Worm (Caenorhabditis elegans) whole organism, L3 larva: ENCODE measurements around the gene C11G10.1.
A peak's percentile ranks its signal among the peaks of the same experiment; 100 is the strongest.

Source experiments
- R02D3.7 ChIP-seq: fragments of 150-350 bp; optimal IDR thresholded peaks from 2 replicates; lab custom pipeline; 2014; ENCODE audit warnings: missing biosample characterization, missing genetic modification characterization
- ZK546.5 ChIP-seq: sonication (generic microtip); optimal IDR thresholded peaks from 2 replicates; lab custom pipeline; 2017; ENCODE audit warnings: missing biosample characterization, missing genetic modification characterization
- aly-2 ChIP-seq: fragments of 150-350 bp; optimal IDR thresholded peaks from 2 replicates; lab custom pipeline; 2014; ENCODE audit warnings: missing biosample characterization, missing genetic modification characterization
- ama-1 ChIP-seq: fragments of 150-350 bp; optimal IDR thresholded peaks from 2 replicates; lab custom pipeline; 2018
- ceh-16 ChIP-seq: sonication (generic microtip); optimal IDR thresholded peaks from 2 replicates; lab custom pipeline; 2017; ENCODE audit warnings: missing biosample characterization, missing genetic modification characterization
- ceh-28 ChIP-seq: fragments of 150-350 bp; optimal IDR thresholded peaks from 2 replicates; lab custom pipeline; 2014; ENCODE audit warnings: missing biosample characterization, missing genetic modification reagents, missing genetic modification characterization
- ceh-82 ChIP-seq: fragments of 150-350 bp; optimal IDR thresholded peaks from 2 replicates; lab custom pipeline; 2014; ENCODE audit warnings: missing biosample characterization, missing genetic modification characterization
- ceh-9 ChIP-seq: sonication (generic microtip); optimal IDR thresholded peaks from 2 replicates; lab custom pipeline; 2018; ENCODE audit warnings: missing biosample characterization, missing genetic modification characterization
- daf-12 ChIP-seq: fragments of 150-350 bp; optimal IDR thresholded peaks from 2 replicates; lab custom pipeline; 2014; ENCODE audit warnings: missing biosample characterization, missing genetic modification reagents, missing genetic modification characterization
- egl-27 ChIP-seq: sonication (generic microtip); optimal IDR thresholded peaks from 4 replicates; lab custom pipeline; 2017; ENCODE audit warnings: missing biosample characterization, missing genetic modification reagents, missing genetic modification characterization
- egl-5 ChIP-seq: fragments of 150-350 bp; optimal IDR thresholded peaks from 2 replicates; lab custom pipeline; 2017; ENCODE audit warnings: missing biosample characterization, missing genetic modification reagents, missing genetic modification characterization, inconsistent platforms
- elt-1 ChIP-seq: fragments of 150-350 bp; optimal IDR thresholded peaks from 2 replicates; lab custom pipeline; 2014; ENCODE audit warnings: missing biosample characterization, missing genetic modification characterization
- elt-2 ChIP-seq: sonication (generic microtip); optimal IDR thresholded peaks from 2 replicates; lab custom pipeline; 2016; ENCODE audit warnings: missing genetic modification reagents, mild to moderate bottlenecking, missing genetic modification characterization, missing compliant biosample characterization
- elt-3 ChIP-seq, 3 experiments: fragments of 150-350 bp in 1 of 3; sonication (generic microtip) in 2 of 3; optimal IDR thresholded peaks; 2 replicates in 2 of 3; 4 replicates in 1 of 3; lab custom pipeline; 2014 to 2017; ENCODE audit warnings: missing biosample characterization in 3 of 3, missing genetic modification characterization in 3 of 3
- eor-1 ChIP-seq, 2 experiments: fragments of 150-350 bp; optimal IDR thresholded peaks; 2 replicates each; lab custom pipeline; 2014 to 2018; ENCODE audit warnings: missing biosample characterization in 2 of 2, missing genetic modification characterization in 2 of 2
- fkh-10 ChIP-seq: sonication (generic microtip); optimal IDR thresholded peaks from 2 replicates; lab custom pipeline; 2017; ENCODE audit warnings: missing biosample characterization, missing genetic modification reagents, missing genetic modification characterization
- lin-39 ChIP-seq: fragments of 150-350 bp; optimal IDR thresholded peaks from 2 replicates; lab custom pipeline; 2018; ENCODE audit warnings: missing biosample characterization, missing genetic modification reagents, missing genetic modification characterization
- mdl-1 ChIP-seq: fragments of 150-350 bp; optimal IDR thresholded peaks from 2 replicates; lab custom pipeline; 2014; ENCODE audit warnings: missing biosample characterization, missing genetic modification characterization
- mml-1 ChIP-seq: fragments of 150-350 bp; sonication (generic microtip); optimal IDR thresholded peaks from 3 replicates; lab custom pipeline; 2014; ENCODE audit warnings: missing biosample characterization, missing genetic modification characterization
- nfya-1 ChIP-seq: sonication (generic microtip); optimal IDR thresholded peaks from 2 replicates; lab custom pipeline; 2017; ENCODE audit warnings: missing genetic modification characterization, mild to moderate bottlenecking, missing compliant biosample characterization, antibody characterized with exemption, moderate library complexity; ENCODE audit not compliant: insufficient read depth
- nhr-12 ChIP-seq: fragments of 150-350 bp; optimal IDR thresholded peaks from 2 replicates; lab custom pipeline; 2014; ENCODE audit warnings: missing biosample characterization, missing genetic modification characterization
- nhr-237 ChIP-seq: fragments of 150-350 bp; optimal IDR thresholded peaks from 2 replicates; lab custom pipeline; 2014; ENCODE audit warnings: missing biosample characterization, missing genetic modification characterization
- nhr-25 ChIP-seq: sonication (generic microtip); optimal IDR thresholded peaks from 2 replicates; lab custom pipeline; 2017; ENCODE audit warnings: missing biosample characterization, missing genetic modification characterization
- nhr-43 ChIP-seq: sonication (generic microtip); optimal IDR thresholded peaks from 2 replicates; lab custom pipeline; 2016; ENCODE audit warnings: mild to moderate bottlenecking, missing genetic modification characterization, missing compliant biosample characterization; ENCODE audit not compliant: poor library complexity, severe bottlenecking
- nhr-67 ChIP-seq: fragments of 150-350 bp; optimal IDR thresholded peaks from 2 replicates; lab custom pipeline; 2014; ENCODE audit warnings: missing biosample characterization, missing genetic modification characterization
- nhr-76 ChIP-seq: fragments of 150-350 bp; sonication (generic microtip); optimal IDR thresholded peaks from 5 replicates; lab custom pipeline; 2014; ENCODE audit warnings: missing biosample characterization, missing genetic modification characterization
- nhr-77 ChIP-seq: fragments of 150-350 bp; optimal IDR thresholded peaks from 2 replicates; lab custom pipeline; 2014; ENCODE audit warnings: missing biosample characterization, missing genetic modification characterization
- pha-4 ChIP-seq: fragments of 150-350 bp; optimal IDR thresholded peaks from 2 replicates; lab custom pipeline; 2014; ENCODE audit warnings: missing biosample characterization, missing genetic modification reagents, missing genetic modification characterization
- pqm-1 ChIP-seq: fragments of 150-350 bp; optimal IDR thresholded peaks from 2 replicates; lab custom pipeline; 2017; ENCODE audit warnings: missing biosample characterization, missing genetic modification characterization, inconsistent platforms
- sea-2 ChIP-seq: fragments of 150-350 bp; sonication (generic microtip); optimal IDR thresholded peaks from 4 replicates; lab custom pipeline; 2014; ENCODE audit warnings: missing biosample characterization, missing genetic modification reagents, missing genetic modification characterization
- skn-1 ChIP-seq: fragments of 150-350 bp; optimal IDR thresholded peaks from 2 replicates; lab custom pipeline; 2014; ENCODE audit warnings: missing biosample characterization, missing genetic modification characterization
- unc-62 ChIP-seq: fragments of 150-350 bp; sonication (generic microtip); optimal IDR thresholded peaks from 4 replicates; lab custom pipeline; 2014; ENCODE audit warnings: missing biosample characterization, missing genetic modification reagents, missing genetic modification characterization
- ztf-11 ChIP-seq: fragments of 150-350 bp; optimal IDR thresholded peaks from 2 replicates; lab custom pipeline; 2014; ENCODE audit warnings: missing biosample characterization, missing genetic modification characterization
- ztf-4 ChIP-seq: fragments of 150-350 bp; optimal IDR thresholded peaks from 2 replicates; lab custom pipeline; 2014; ENCODE audit warnings: missing biosample characterization, missing genetic modification characterization

C11G10.1 gene

ce11 chrX:15155054-15155453, 3.5 kb downstream of the C11G10.1 start:
- no peak for TF ChIP-seq nhr-67
- TF ChIP-seq fkh-10 (GFP tag; lab: Kevin White, UChicago), result no peak
- no peak for TF ChIP-seq nhr-25 (tag; lab: Kevin White, UChicago)
- no peak for TF ChIP-seq pqm-1 (tag; lab: Kevin White, UChicago)
- no peak for TF ChIP-seq nhr-12 (tag; lab: Kevin White, UChicago)
- no peak for TF ChIP-seq aly-2 (tag; lab: Kevin White, UChicago)
- no peak for TF ChIP-seq ama-1 (lab: Kevin White, UChicago)
- no peak for TF ChIP-seq ztf-11 (tag; lab: Kevin White, UChicago)
- no peak for TF ChIP-seq unc-62 (GFP tag; lab: Kevin White, UChicago)
- no peak for TF ChIP-seq nhr-76
- TF ChIP-seq egl-27 (tag; lab: Kevin White, UChicago), result no peak
- TF ChIP-seq elt-2, result no peak

ce11 chrX:15148831-15149230, 9.7 kb downstream of the C11G10.1 start:
- no peak for TF ChIP-seq mdl-1 (tag; lab: Kevin White, UChicago)
- peak; percentile 59 for TF ChIP-seq lin-39 (tag; lab: Kevin White, UChicago)

- no peak for TF ChIP-seq unc-62 (GFP tag; lab: Kevin White, UChicago)
- TF ChIP-seq nfya-1, result no peak
- no peak for TF ChIP-seq nhr-77 (tag; lab: Kevin White, UChicago)
- no peak for TF ChIP-seq ceh-28 (tag; lab: Kevin White, UChicago)
- TF ChIP-seq sea-2, result no peak
- TF ChIP-seq egl-5, result no peak
- no peak for TF ChIP-seq ceh-82 (tag; lab: Kevin White, UChicago)
- no peak for TF ChIP-seq elt-2
- TF ChIP-seq mdl-1 (tag; lab: Kevin White, UChicago), result no peak
- TF ChIP-seq skn-1 (tag; lab: Kevin White, UChicago), result no peak
- no peak for TF ChIP-seq lin-39 (tag; lab: Kevin White, UChicago)
- no peak for TF ChIP-seq nhr-25 (tag; lab: Kevin White, UChicago)
These were observed 10.2 kb downstream of the C11G10.1 start for ce11 chrX:15148389-15148788.

ce11 chrX:15147640-15148039, 10.9 kb downstream of the C11G10.1 start, which contains the start of gene unc-7:
TSS of gene unc-7 (minus strand) at chrX:15147740.
- TF ChIP-seq nhr-25 (tag; lab: Kevin White, UChicago) (no peak), mml-1 (tag; lab: Kevin White, UChicago) (no peak), elt-1 (tag; lab: Kevin White, UChicago) (no peak), unc-62 (GFP tag; lab: Kevin White, UChicago) (no peak), nhr-237 (no peak), R02D3.7 (tag; lab: Kevin White, UChicago) (no peak), daf-12 (no peak), ztf-4 (tag; lab: Kevin White, UChicago) (no peak), egl-27 (tag; lab: Kevin White, UChicago) (no peak), ZK546.5 (no peak), nhr-77 (tag; lab: Kevin White, UChicago) (no peak), skn-1 (tag; lab: Kevin White, UChicago) (no peak), ceh-9 (tag; lab: Kevin White, UChicago) (no peak), ceh-28 (tag; lab: Kevin White, UChicago) (no peak), eor-1 (tag; optimal IDR thresholded peaks at IDR 0.05; lab: Kevin White, UChicago) (no peak), fkh-10 (GFP tag; lab: Kevin White, UChicago) (no peak), lin-39 (tag; lab: Kevin White, UChicago) (no peak), pha-4 (tag; lab: Kevin White, UChicago) (no peak)

DNA sequence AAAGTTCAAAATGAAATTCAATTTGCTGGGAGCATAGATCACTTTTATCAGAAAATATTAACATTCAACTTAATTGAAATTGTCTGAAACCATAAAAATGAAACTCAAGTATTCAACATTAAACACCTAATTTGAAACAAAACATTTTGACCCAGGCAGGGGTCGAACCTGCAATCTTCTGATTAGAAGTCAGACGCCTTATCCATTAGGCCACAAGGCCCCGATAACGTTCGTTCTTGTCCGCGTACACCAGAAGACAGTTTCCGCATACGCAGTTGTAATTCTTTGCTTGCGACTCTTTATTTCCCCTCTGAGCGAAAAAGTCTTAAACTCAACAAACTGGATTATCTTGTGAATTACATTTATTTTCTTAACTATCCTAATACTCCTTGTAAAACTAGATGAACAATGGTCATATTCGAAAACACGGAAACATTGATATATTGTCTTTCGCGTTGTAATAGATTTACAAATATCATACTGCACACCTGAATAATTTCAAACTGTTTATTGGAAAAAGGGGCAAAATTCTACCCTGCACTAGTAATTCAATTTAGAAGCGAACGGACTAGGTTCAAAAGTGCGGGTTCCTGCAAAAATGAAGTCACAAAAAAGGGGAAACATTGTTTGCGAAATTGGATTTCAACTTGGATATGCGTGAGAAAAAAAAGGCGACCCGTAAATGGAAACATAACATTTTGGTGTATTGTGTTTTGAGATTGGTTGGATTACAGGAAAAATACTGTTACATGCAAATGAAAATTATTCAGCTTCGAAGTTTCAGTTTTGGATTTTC, 11.9 kb downstream of the C11G10.1 start:
- TF ChIP-seq egl-5 (no peak), elt-3 (tag; optimal IDR thresholded peaks at IDR 0.05; lab: Kevin White, UChicago) (no peak), nhr-43 (tag; lab: Kevin White, UChicago) (peak; percentile 63), pqm-1 (tag; lab: Kevin White, UChicago) (peak; percentile 6), ceh-82 (tag; lab: Kevin White, UChicago) (no peak), ceh-16 (tag; lab: Kevin White, UChicago) (no peak), nfya-1 (peak; percentile 6)
